Fruit fly (Drosophila melanogaster): Measurements from ENCODE around the gene wapl.

The wapl gene

DNA sequence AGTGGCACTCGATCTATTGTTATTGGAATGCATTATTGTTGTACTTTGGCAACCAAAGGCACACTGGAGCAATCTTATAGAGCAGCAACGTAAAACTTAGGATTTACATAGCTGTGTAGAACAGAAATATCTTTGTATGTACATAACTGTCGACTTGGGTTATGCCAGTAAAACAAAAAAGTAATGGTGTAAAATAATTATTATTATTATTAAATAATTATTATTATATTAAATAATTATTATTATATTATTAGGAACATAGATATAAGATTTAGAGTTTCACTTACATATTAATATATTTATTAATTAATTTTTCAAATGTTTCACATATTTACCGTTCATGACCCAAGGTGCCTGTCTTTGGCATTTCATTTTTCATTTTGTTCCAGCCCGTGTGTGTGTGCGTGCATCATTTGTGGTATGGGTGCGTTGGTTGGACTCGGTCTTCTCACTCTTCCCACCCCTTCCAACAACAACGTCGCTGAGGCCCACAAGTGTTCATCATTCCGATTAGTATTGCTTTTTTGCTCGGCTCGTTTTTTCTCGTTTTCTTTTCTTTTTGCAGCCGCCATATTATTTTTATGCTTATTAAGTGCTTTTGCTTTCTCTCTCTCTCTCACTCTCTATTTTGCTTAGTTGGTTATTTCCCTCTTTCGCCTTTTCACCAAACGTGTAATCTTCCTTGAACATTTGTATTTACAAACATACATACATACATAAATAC lies 34.7 kb downstream of the wapl start:
- TF ChIP-seq CG14711 (tag; optimal IDR thresholded peaks at IDR 0.05) = peak; percentile 82
- peak; percentile 90 for TF ChIP-seq CG33017 (tag; optimal IDR thresholded peaks at IDR 0.05)
- TF ChIP-seq Crg-1 (GFP tag; optimal IDR thresholded peaks at IDR 0.05) = peak; percentile 28
- TF ChIP-seq CG7045 (GFP tag; optimal IDR thresholded peaks at IDR 0.05) = peak; percentile 94
- no peak for TF ChIP-seq Clk (GFP tag; optimal IDR thresholded peaks at IDR 0.05)
- peak; percentile 91 for TF ChIP-seq CG11617 (GFP tag; optimal IDR thresholded peaks at IDR 0.05)
- TF ChIP-seq Hr96 (GFP tag; optimal IDR thresholded peaks at IDR 0.05) = no peak
- peak; percentile 72 for TF ChIP-seq pad (GFP tag; optimal IDR thresholded peaks at IDR 0.05)
- TF ChIP-seq ovo (GFP tag; optimal IDR thresholded peaks at IDR 0.05) = peak; percentile 53
- TF ChIP-seq tj (GFP tag; optimal IDR thresholded peaks at IDR 0.05) = peak; percentile 88
- TF ChIP-seq bab1 (GFP tag; optimal IDR thresholded peaks at IDR 0.05) = peak; percentile 67
- TF ChIP-seq CG12768 (GFP tag; optimal IDR thresholded peaks at IDR 0.05) = peak; percentile 82
- no peak for TF ChIP-seq CG1620 (GFP tag; optimal IDR thresholded peaks at IDR 0.05)
- TF ChIP-seq CG5204 (GFP tag; optimal IDR thresholded peaks at IDR 0.05) = peak; percentile 52
- TF ChIP-seq cic (GFP tag; optimal IDR thresholded peaks at IDR 0.05) = no peak
- peak; percentile 35 for TF ChIP-seq toe (GFP tag; optimal IDR thresholded peaks at IDR 0.05)
- no peak for TF ChIP-seq Mnt (GFP tag; optimal IDR thresholded peaks at IDR 0.05)
- no peak for TF ChIP-seq cnc (optimal IDR thresholded peaks at IDR 0.05)
- peak; percentile 94 for TF ChIP-seq CG7101 (tag; optimal IDR thresholded peaks at IDR 0.05)
- TF ChIP-seq kay (GFP tag; ENCODE audit: borderline replicate concordance) = peak; percentile 78

DNA sequence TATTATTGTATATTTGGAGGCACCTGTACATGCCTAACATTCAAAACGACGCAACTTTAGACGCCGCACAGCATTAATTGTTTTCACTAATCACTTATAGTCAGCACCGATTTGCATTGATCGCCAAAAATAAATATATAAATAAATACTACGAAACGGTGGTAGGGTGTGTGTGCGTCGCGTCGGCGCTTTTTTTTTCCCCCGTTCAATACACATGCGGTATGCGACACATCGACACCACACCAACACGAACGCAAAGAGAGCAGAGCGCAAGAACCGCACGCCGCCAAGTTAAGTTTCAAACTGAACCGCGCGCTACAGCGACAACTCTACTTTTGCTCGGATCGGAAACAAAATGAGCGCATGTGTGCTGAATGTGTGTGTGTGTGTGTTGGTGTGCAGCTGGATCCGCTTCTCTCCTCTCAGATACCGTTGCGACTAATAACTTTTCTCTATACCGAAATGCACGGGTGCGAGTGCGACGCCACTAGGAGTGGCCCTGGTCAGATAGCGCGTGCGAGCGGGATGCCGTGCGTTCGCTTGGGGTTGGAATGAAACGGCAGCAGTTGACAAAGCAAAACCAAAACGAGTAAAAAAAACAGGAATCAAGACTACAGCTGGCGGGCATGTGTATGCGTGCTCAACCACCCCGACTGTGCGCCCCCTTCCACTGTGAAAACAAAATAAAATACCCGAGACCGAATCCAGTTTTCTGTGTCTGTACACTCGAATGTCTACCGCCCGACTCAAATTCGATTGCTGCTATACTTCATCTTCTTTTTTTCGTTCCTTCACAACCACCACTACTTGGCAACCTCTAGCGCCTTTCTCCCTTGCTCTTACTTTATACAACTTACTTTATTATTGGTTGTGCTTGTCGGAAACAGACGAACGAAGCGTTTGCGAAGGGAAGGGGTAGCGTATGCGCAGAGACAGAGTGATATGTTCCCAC lies 35.5 kb downstream of the wapl start, which contains the start of gene ph-d:
TSS of gene ph-d (minus strand) at position 274 of the 952 bp plus-strand sequence.
- TF ChIP-seq CG1620 (GFP tag; optimal IDR thresholded peaks at IDR 0.05) = peak; percentile 72
- TF ChIP-seq kay (GFP tag; ENCODE audit: borderline replicate concordance) = peak; percentile 65
- TF ChIP-seq CG7045 (GFP tag; optimal IDR thresholded peaks at IDR 0.05) = no peak
- peak; percentile 77 for TF ChIP-seq bab1 (GFP tag; optimal IDR thresholded peaks at IDR 0.05)
- TF ChIP-seq cic (GFP tag; optimal IDR thresholded peaks at IDR 0.05) = peak; percentile 87
- peak; percentile 60 for TF ChIP-seq CG12768 (GFP tag; optimal IDR thresholded peaks at IDR 0.05)
- no peak for TF ChIP-seq CG5204 (GFP tag; optimal IDR thresholded peaks at IDR 0.05)
- TF ChIP-seq CG33017 (tag; optimal IDR thresholded peaks at IDR 0.05) = no peak
- peak; percentile 87 for TF ChIP-seq CG11617 (GFP tag; optimal IDR thresholded peaks at IDR 0.05)
- TF ChIP-seq cnc (optimal IDR thresholded peaks at IDR 0.05) = no peak
- peak; percentile 61 for TF ChIP-seq Crg-1 (GFP tag; optimal IDR thresholded peaks at IDR 0.05)
- peak; percentile 84 for TF ChIP-seq CG7101 (tag; optimal IDR thresholded peaks at IDR 0.05)
- TF ChIP-seq ovo (GFP tag; optimal IDR thresholded peaks at IDR 0.05) = peak; percentile 94
- TF ChIP-seq CG14711 (tag; optimal IDR thresholded peaks at IDR 0.05) = peak; percentile 100
- TF ChIP-seq Hr96 (GFP tag; optimal IDR thresholded peaks at IDR 0.05) = peak; percentile 90
- TF ChIP-seq Mnt (GFP tag; optimal IDR thresholded peaks at IDR 0.05) = peak; percentile 93
- TF ChIP-seq Clk (GFP tag; optimal IDR thresholded peaks at IDR 0.05) = peak; percentile 80
- TF ChIP-seq toe (GFP tag; optimal IDR thresholded peaks at IDR 0.05) = peak; percentile 40
- TF ChIP-seq pad (GFP tag; optimal IDR thresholded peaks at IDR 0.05) = peak; percentile 99
- TF ChIP-seq tj (GFP tag; optimal IDR thresholded peaks at IDR 0.05) = peak; percentile 92

DNA sequence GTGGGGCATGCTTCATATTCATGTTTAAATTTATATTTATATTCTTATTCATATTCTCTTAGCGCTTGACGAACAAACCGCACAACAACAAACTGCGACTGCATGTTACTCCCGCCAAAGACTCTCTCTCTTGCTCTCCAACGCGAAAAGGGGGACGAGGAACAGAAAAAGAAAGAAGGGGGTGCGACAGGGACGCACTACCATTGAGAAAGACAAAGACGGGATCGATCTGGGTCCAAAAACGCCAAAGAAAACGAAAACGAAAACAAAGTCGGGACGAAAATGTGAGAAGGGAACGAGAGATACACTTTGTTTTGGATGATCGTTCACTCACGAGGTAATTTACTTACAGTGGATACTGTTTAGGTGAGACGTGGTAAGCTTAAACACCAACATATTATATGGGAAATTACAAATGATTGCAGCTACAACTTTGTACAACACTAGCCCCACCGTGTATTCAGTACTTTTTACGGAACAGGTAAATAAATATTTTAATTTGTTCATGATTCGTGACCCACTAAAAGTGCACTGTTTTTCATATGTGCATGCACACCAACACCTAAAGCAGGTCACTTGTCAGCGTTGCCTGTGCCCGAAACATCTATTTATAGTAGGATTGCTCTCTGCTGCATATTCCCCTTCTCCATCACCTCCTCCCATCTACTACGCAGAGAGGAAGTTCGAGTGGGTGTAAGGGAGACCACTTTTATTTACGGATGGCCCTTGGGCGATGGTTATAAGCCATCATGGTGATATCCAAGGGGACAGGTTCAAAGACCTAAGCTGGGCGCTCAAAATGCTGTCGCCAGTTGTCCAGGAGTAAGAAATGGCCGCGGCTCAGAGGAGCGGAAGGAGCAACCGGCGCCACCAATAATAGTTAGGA lies 36.8 kb downstream of the wapl start:
- TF ChIP-seq CG12768 (GFP tag; optimal IDR thresholded peaks at IDR 0.05) = no peak
- TF ChIP-seq Hr96 (GFP tag; optimal IDR thresholded peaks at IDR 0.05) = no peak
- TF ChIP-seq toe (GFP tag; optimal IDR thresholded peaks at IDR 0.05) = no peak
- TF ChIP-seq pad (GFP tag; optimal IDR thresholded peaks at IDR 0.05) = peak; percentile 99
- no peak for TF ChIP-seq CG5204 (GFP tag; optimal IDR thresholded peaks at IDR 0.05)
- no peak for TF ChIP-seq CG7045 (GFP tag; optimal IDR thresholded peaks at IDR 0.05)
- no peak for TF ChIP-seq Crg-1 (GFP tag; optimal IDR thresholded peaks at IDR 0.05)
- peak; percentile 12 for TF ChIP-seq CG14711 (tag; optimal IDR thresholded peaks at IDR 0.05)
- no peak for TF ChIP-seq Clk (GFP tag; optimal IDR thresholded peaks at IDR 0.05)
- TF ChIP-seq CG1620 (GFP tag; optimal IDR thresholded peaks at IDR 0.05) = no peak
- peak; percentile 12 for TF ChIP-seq CG7101 (tag; optimal IDR thresholded peaks at IDR 0.05)
- TF ChIP-seq CG33017 (tag; optimal IDR thresholded peaks at IDR 0.05) = peak; percentile 48
- no peak for TF ChIP-seq cic (GFP tag; optimal IDR thresholded peaks at IDR 0.05)
- TF ChIP-seq bab1 (GFP tag; optimal IDR thresholded peaks at IDR 0.05) = peak; percentile 9
- no peak for TF ChIP-seq kay (GFP tag; ENCODE audit: borderline replicate concordance)
- no peak for TF ChIP-seq Mnt (GFP tag; optimal IDR thresholded peaks at IDR 0.05)
- TF ChIP-seq ovo (GFP tag; optimal IDR thresholded peaks at IDR 0.05) = no peak
- no peak for TF ChIP-seq tj (GFP tag; optimal IDR thresholded peaks at IDR 0.05)
- TF ChIP-seq cnc (optimal IDR thresholded peaks at IDR 0.05) = no peak
- TF ChIP-seq CG11617 (GFP tag; optimal IDR thresholded peaks at IDR 0.05) = no peak

DNA sequence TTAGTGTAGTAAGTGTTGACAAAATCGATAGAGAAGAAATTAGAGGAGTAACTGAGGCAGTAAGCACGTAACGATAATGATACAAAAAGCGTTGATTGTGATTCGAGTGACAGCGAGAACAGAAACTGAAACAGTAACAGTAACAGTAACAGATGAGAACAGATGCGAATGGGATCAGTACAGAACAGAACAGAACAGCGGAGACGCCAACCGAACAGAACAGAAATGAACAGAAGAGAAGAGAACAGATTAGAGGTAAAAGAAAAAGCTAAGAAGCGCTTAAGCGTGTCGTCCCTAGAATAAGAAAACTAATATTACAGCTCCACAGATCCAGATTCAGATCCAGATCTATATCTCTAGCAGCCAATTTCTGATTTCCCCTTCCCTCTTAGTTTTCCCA lies 46.1 kb downstream of the wapl start:
- TF ChIP-seq CG14711 (tag; optimal IDR thresholded peaks at IDR 0.05) = no peak
- TF ChIP-seq CG12768 (GFP tag; optimal IDR thresholded peaks at IDR 0.05) = no peak
- no peak for TF ChIP-seq ovo (GFP tag; optimal IDR thresholded peaks at IDR 0.05)
- no peak for TF ChIP-seq Crg-1 (GFP tag; optimal IDR thresholded peaks at IDR 0.05)
- TF ChIP-seq Clk (GFP tag; optimal IDR thresholded peaks at IDR 0.05) = no peak
- TF ChIP-seq pad (GFP tag; optimal IDR thresholded peaks at IDR 0.05) = no peak
- TF ChIP-seq CG7045 (GFP tag; optimal IDR thresholded peaks at IDR 0.05) = no peak
- no peak for TF ChIP-seq CG5204 (GFP tag; optimal IDR thresholded peaks at IDR 0.05)
- no peak for TF ChIP-seq CG1620 (GFP tag; optimal IDR thresholded peaks at IDR 0.05)
- TF ChIP-seq Mnt (GFP tag; optimal IDR thresholded peaks at IDR 0.05) = no peak
- no peak for TF ChIP-seq bab1 (GFP tag; optimal IDR thresholded peaks at IDR 0.05)
- TF ChIP-seq tj (GFP tag; optimal IDR thresholded peaks at IDR 0.05) = no peak
- no peak for TF ChIP-seq cic (GFP tag; optimal IDR thresholded peaks at IDR 0.05)
- no peak for TF ChIP-seq CG11617 (GFP tag; optimal IDR thresholded peaks at IDR 0.05)
- no peak for TF ChIP-seq CG33017 (tag; optimal IDR thresholded peaks at IDR 0.05)
- TF ChIP-seq CG7101 (tag; optimal IDR thresholded peaks at IDR 0.05) = no peak
- no peak for TF ChIP-seq Hr96 (GFP tag; optimal IDR thresholded peaks at IDR 0.05)
- no peak for TF ChIP-seq kay (GFP tag; ENCODE audit: borderline replicate concordance)
